Worm (Caenorhabditis elegans): ENCODE measurements around the gene klp-12.

Gene klp-12

DNA sequence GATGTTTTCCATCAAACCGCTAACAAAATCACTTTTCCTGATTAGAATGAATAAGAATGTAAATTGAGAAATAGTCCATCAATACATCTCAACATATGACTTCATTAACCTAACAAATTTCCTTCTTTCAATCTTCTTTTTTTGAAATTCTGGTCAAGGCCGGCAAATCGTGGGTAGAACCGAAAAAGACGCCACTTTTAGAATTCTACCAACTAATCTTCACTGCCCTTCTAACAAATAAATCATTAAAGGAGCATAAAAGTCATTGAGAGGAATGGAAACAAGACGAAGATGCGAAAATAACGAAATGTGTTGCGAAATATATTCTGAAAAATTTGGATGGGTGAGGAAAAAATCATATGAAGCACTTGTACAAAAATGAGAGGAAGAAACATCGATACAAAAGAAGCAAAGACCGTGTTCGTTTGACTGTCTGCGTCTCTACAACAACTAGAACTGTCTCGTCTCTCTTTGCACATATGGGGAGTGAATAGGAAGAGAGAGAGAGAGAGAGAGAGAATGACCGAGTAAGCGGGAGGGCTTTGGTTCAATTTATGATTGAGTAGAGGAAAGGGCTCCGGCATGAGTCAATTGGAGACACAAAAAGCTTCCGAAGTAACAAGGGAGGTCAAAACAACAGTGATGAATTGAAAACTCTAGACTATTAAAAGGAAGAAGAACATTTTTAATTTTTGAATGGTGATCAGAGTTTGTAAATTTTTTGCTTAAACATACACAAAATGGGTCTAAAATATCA lies 4.3 kb upstream of the klp-12 start:
- TF ChIP-seq him-1 (tag; optimal IDR thresholded peaks at IDR 0.05) (no peak), W03F9.2 (tag; optimal IDR thresholded peaks at IDR 0.05) (no peak), dao-5 (tag; optimal IDR thresholded peaks at IDR 0.05) (no peak)

DNA sequence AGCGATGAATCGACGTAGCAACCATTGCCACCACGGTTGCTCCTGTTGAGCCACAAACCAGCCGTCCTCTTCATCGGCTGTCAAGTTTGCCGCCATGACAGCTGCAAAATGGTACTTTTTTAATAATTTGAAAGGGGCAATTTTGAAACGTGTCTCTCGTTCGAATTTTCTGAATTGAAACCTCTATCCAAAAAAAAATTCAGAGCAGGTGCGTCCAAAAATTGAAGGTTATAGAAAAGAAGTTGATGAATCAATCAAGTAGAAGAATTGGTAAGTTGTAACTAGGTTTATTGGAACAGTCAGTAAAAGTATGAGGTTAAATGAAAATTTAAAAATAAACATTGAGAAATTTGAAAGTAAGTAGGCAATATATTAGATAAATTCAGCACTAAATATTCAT lies 1.7 kb upstream of the klp-12 start, which contains the start of gene T01G1.4:
T01G1.4 (minus strand) TSS at position 101 of the 400 bp plus-strand sequence.
- TF ChIP-seq W03F9.2 (tag; optimal IDR thresholded peaks at IDR 0.05) (no peak), him-1 (tag; optimal IDR thresholded peaks at IDR 0.05) (no peak), dao-5 (tag; optimal IDR thresholded peaks at IDR 0.05) (no peak)

DNA sequence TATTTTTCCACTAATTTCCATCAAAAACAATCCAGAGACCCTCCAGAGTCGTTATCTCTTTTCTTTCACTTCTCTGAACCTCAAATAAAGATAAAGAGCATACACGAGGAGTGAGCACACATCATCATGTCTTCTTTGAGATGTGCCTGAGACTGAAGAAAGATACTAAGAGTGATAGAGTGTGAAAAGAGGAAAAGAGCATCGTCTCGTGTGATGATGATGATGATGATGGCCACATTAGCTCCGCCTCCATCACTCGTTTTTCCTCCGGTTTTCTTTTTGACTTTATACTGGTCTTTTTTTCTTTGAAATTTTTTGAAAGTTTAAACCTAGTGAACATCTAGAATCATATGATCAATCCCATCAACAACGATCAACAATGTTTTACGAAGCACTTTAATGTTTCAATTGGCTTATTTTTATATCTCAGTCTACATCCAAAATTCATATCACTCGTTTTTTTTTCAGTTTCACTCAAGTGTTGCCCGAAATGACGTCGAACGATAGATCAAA lies 5.7 kb downstream of the klp-12 start, which contains the start of gene T01G1.2:
T01G1.2 (plus strand) TSS at position 463 of the 513 bp plus-strand sequence.
- TF ChIP-seq W03F9.2 (tag; optimal IDR thresholded peaks at IDR 0.05) (no peak), dao-5 (tag; optimal IDR thresholded peaks at IDR 0.05) (no peak), him-1 (tag; optimal IDR thresholded peaks at IDR 0.05) (no peak)

DNA sequence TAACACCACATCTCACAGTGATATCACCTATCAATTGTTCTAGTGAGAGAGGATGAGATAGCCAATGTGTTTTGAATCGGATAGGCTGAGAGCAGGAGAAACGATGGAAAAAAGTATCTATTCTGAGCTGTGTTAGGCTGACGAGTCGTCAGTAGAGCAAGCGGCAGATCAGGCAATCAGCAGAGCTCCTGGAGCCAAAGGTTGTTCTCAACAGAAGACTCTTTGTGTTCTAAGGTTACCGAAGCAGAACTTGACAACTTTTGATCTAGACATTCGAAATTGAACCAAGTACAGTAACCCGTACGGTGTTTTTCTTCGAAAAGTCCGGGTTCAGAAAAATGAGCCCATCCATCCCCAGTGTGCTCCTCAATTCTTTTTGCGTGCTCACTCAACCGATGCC lies 6.9 kb downstream of the klp-12 start:
- no peak for TF ChIP-seq W03F9.2 (tag; optimal IDR thresholded peaks at IDR 0.05)
- TF ChIP-seq him-1 (tag; optimal IDR thresholded peaks at IDR 0.05) = no peak
- no peak for TF ChIP-seq dao-5 (tag; optimal IDR thresholded peaks at IDR 0.05)

DNA sequence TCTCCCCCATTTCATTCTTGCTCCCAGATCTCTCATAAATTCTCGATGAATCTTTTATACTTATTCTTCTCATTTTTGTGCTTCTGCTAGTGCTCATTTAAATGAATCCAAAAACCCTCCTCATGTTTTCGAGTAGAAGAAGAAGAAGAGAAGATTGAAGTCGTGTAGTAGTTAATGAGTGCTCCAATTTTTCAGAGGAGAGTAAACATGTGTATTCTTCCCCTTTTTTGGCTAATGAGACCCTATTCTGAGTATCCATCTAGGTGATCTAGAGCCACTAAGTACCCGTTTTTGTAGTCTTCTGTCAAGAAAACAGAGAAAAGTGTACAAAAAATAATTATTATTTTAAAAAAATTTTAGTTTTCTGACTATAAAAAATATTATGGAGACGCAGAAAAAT lies 8.1 kb downstream of the klp-12 start:
- TF ChIP-seq W03F9.2 (tag; optimal IDR thresholded peaks at IDR 0.05) = no peak
- TF ChIP-seq him-1 (tag; optimal IDR thresholded peaks at IDR 0.05) = no peak
- no peak for TF ChIP-seq dao-5 (tag; optimal IDR thresholded peaks at IDR 0.05)

DNA sequence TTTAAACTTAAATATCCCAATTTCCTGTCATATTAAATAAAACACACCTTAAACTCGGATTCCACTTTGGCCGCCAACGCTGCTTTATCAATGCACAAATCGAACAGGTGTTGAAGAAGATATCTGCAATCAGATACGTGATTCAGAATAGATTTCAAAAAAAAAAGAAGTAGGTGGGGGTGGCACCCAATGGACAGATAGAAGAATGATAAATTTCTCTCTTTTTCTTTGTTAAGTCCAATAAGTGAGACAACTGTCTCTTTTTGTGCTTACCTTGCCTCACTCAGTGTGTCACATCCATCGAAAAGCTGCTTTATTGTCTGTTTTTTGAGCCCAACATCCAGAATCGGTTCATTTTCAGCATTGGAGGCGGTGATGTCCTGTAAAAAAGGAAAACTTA lies 8.9 kb downstream of the klp-12 start:
- TF ChIP-seq dao-5 (tag; optimal IDR thresholded peaks at IDR 0.05) = no peak
- TF ChIP-seq W03F9.2 (tag; optimal IDR thresholded peaks at IDR 0.05) = no peak
- TF ChIP-seq him-1 (tag; optimal IDR thresholded peaks at IDR 0.05) = no peak

DNA sequence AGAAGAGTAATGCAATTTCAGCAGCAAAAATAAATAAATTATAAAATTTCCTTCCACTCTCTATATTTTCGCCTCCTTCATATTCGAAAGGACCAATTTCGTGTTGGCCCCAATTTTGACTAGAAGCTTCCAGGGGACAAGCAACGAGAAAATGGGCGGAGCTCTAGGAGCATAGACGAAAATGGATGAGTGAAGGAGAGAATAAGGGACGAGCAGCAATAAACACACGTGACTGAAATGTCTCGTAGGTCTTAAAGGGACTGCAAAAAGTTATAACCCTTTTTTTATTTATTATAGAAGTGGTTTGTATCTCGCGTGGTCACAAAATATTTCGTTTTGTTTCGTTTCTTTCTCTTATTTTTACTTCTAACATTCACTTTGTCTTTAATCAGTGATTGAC lies 9.9 kb downstream of the klp-12 start:
- TF ChIP-seq dao-5 (tag; optimal IDR thresholded peaks at IDR 0.05) = no peak
- no peak for TF ChIP-seq W03F9.2 (tag; optimal IDR thresholded peaks at IDR 0.05)
- peak; percentile 46 for TF ChIP-seq him-1 (tag; optimal IDR thresholded peaks at IDR 0.05)

DNA sequence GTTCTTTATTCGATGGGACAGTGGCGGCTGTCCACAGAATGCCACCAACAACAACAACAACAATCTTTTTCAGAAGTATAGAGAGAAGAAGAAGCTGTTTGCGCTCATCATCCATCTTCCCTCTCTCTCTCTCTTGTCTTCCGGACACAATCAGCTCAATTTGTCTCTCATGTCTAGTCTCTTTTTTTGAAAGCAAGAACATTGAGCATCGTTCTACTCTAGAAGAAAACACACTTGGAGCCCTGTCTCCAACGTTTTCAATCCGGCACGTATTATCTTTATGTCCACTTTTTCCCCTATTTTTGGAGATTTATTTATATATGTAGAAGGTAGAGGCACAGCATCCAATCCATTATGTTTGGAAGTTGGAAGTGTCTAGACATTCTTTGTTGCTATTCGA lies 10.8 kb downstream of the klp-12 start:
- no peak for TF ChIP-seq dao-5 (tag; optimal IDR thresholded peaks at IDR 0.05)
- no peak for TF ChIP-seq W03F9.2 (tag; optimal IDR thresholded peaks at IDR 0.05)

DNA sequence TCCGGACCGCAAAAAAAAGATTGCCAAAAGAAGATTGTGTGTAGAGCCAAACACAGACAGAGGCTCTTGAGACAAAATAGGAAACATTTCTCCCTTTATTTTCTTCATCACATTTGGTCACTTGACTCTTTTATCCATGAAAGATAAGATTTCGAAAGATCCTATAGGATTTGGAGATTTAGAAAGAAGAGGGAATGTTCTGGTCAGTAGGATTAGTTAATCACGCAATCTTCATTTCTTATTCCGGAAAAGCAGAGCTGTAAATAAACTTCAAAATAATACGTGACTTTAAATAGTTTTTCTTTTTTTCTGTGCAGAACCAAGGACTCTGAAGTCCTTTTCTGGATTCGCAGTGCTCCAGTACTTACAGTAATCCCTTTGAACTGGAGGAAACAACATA lies 12.4 kb downstream of the klp-12 start:
- TF ChIP-seq dao-5 (tag; optimal IDR thresholded peaks at IDR 0.05) (no peak), W03F9.2 (tag; optimal IDR thresholded peaks at IDR 0.05) (no peak), him-1 (tag; optimal IDR thresholded peaks at IDR 0.05) (no peak)

DNA sequence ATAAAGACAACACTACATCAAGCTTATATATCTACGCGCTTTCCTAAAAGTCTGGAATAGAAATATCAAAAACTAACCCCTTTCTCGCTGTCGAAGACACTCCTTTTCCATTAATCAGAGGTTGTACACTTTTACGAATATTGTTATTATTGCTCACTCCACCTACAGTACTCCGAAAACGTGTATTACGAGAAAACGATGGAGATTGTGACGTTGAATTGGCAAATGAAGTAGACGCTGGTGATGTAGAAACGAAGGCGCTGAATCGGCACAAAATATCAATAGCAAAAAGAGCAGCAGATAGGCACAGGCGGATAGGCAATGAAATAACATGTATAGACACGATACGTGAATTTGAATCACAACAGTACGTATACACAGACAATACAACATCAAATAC lies 15.4 kb downstream of the klp-12 start:
- no peak for TF ChIP-seq W03F9.2 (tag; optimal IDR thresholded peaks at IDR 0.05)
- no peak for TF ChIP-seq him-1 (tag; optimal IDR thresholded peaks at IDR 0.05)
- TF ChIP-seq dao-5 (tag; optimal IDR thresholded peaks at IDR 0.05) = no peak

DNA sequence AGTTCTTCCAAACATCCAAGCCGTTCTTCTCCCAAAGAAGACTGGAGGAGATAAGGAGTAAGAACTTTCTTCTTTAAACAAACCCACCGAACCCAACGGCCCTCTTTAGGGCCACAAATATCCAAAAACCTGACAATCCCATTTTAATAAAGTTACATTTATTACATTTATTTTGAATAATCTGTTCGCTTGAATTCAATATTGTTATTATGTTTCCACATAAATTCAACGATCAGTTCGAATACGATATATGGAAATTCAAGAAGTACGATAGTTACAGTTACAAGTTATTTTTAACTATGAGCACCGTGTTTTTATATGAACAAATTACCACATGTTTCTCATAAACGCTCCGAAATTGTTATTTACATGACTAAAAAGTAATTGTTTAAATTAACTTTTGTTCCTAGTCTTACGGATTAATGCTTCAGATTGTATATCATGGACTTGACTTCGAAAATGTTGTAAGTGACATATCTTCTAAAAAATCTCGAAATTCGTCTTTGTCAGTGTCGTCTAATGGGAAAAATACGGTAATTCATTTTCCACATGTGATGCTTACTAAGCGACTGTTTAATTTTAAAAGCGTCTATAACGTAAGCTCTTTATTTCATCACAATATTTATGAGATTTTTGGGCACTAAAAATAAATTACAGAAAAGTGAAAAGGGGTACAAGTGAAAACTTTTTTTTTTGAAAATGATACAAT lies 18.8 kb downstream of the klp-12 start:
- TF ChIP-seq dao-5 (tag; optimal IDR thresholded peaks at IDR 0.05) (no peak), W03F9.2 (tag; optimal IDR thresholded peaks at IDR 0.05) (no peak), him-1 (tag; optimal IDR thresholded peaks at IDR 0.05) (no peak)

DNA sequence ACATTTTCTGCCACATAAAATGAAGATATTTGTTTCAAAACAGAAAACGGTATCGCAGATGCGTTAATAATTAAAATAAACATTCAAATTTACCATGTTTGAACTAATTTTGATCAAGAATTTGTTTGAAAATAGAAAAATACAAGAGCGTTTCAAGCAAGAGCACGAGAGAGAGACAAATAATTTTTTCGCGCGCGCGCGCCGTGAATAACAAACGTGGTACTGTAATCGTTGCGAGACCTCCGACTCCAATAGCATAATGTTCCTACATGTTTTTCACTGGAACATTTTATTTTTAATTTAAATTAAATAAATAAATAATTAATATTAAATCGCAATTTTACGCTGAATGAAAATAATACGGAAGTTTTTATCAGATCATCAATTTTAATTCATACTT lies 22.6 kb downstream of the klp-12 start, which contains the start of gene F54E12.2:
F54E12.2 (minus strand) TSS at position 164 of the 400 bp plus-strand sequence.
- TF ChIP-seq W03F9.2 (tag; optimal IDR thresholded peaks at IDR 0.05) (peak; percentile 51), him-1 (tag; optimal IDR thresholded peaks at IDR 0.05) (no peak), dao-5 (tag; optimal IDR thresholded peaks at IDR 0.05) (no peak)

DNA sequence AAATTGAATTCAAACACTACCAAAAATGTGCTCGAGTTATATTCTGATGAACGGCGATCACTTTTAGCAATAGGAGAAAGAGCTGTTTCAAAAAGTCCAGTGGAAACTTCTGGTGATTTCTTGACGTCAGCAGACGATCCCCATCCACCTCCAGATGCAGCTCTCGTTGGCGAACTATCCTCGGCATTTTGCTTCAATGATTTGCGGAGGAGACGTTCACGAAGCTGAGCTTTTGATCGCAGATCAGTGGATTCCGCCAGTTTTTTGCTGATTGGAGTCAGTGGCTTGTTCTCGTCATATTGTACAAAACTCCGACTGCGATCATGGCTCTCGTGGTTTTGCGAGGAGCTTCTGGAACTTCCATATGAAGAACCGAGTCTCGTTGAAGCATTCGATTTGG lies 23.5 kb downstream of the klp-12 start:
- TF ChIP-seq dao-5 (tag; optimal IDR thresholded peaks at IDR 0.05) = no peak

DNA sequence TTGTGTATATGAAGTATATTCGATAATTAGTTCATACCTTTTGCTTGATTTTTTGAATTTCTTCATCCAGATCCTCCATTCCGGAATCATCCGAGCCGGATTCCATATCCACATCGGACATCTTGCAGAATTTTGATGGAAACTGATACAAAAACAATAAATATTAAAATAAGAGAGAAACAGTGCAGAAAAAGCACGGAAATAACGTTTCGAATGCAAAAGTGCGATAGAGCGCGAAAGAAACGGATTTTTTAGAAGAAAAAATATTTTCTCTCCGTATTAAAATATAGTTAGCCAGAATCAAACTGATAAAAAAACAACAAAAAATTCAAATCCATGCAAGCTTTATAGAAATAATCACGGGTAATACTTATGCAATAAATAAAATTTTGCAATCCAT lies 26.9 kb downstream of the klp-12 start, which contains the start of gene sart-3:
sart-3 (minus strand) TSS at position 219 of the 400 bp plus-strand sequence.
- TF ChIP-seq him-1 (tag; optimal IDR thresholded peaks at IDR 0.05) = no peak
